Worm (Caenorhabditis elegans) whole organism, early embryonic: ENCODE measurements around the gene gly-12.

Source experiments
- B0310.2 ChIP-seq: sonication (generic microtip); optimal IDR thresholded peaks from 2 replicates; lab custom pipeline; 2016; ENCODE audit warnings: mild to moderate bottlenecking, missing genetic modification characterization, missing compliant biosample characterization
- F13C5.2 ChIP-seq: sonication (generic microtip); optimal IDR thresholded peaks from 2 replicates; lab custom pipeline; 2017; ENCODE audit warnings: mild to moderate bottlenecking, missing genetic modification characterization, inconsistent platforms, missing compliant biosample characterization
- aly-1 ChIP-seq: sonication (generic microtip); optimal IDR thresholded peaks from 2 replicates; lab custom pipeline; 2016; ENCODE audit warnings: missing genetic modification characterization, missing compliant biosample characterization
- ama-1 ChIP-seq: fragments of 150-350 bp; optimal IDR thresholded peaks from 2 replicates; lab custom pipeline; 2014
- ceh-13 ChIP-seq: fragments of 200-800 bp; sonication (Bioruptor generic); optimal IDR thresholded peaks from 2 replicates; lab custom pipeline; 2018; ENCODE audit warnings: mild to moderate bottlenecking, missing genetic modification characterization, missing compliant biosample characterization
- ceh-36 ChIP-seq: sonication (generic microtip); optimal IDR thresholded peaks from 2 replicates; lab custom pipeline; 2016; ENCODE audit warnings: missing genetic modification characterization, inconsistent platforms, missing compliant biosample characterization
- ets-7 ChIP-seq: sonication (generic microtip); optimal IDR thresholded peaks from 2 replicates; lab custom pipeline; 2016; ENCODE audit warnings: missing genotype, missing genetic modification characterization, missing compliant biosample characterization
- flt-1 ChIP-seq: fragments of 200-800 bp; sonication (Bioruptor generic); IDR thresholded peaks from 2 replicates; pipeline ENCODE4 v1.3.6; 2022; ENCODE audit warnings: missing genetic modification characterization, missing compliant biosample characterization
- hmbx-1 ChIP-seq: sonication (generic microtip); optimal IDR thresholded peaks from 2 replicates; lab custom pipeline; 2016; ENCODE audit warnings: mild to moderate bottlenecking, missing genetic modification characterization, missing compliant biosample characterization
- hmg-4 ChIP-seq: fragments of 200-800 bp; sonication (Bioruptor generic); optimal IDR thresholded peaks from 2 replicates; lab custom pipeline; 2018; ENCODE audit warnings: mild to moderate bottlenecking, missing genetic modification characterization, missing compliant biosample characterization
- hnd-1 ChIP-seq: sonication (generic microtip); optimal IDR thresholded peaks from 2 replicates; lab custom pipeline; 2016; ENCODE audit warnings: missing genetic modification characterization, missing compliant biosample characterization
- pes-1 ChIP-seq: fragments of 200-800 bp; sonication (Bioruptor generic); IDR thresholded peaks from 2 replicates; pipeline ENCODE4 v1.3.6; 2022; ENCODE audit warnings: missing genetic modification reagents, missing genetic modification characterization, missing compliant biosample characterization
- scrt-1 ChIP-seq: fragments of 200-800 bp; sonication (Bioruptor generic); IDR thresholded peaks from 2 replicates; pipeline ENCODE4 v1.3.6; 2022; ENCODE audit warnings: missing genetic modification characterization, missing compliant biosample characterization
- sea-1 ChIP-seq: fragments of 200-800 bp; sonication (Bioruptor generic); conservative IDR thresholded peaks from 2 replicates; pipeline ENCODE4 v1.3.6; 2022; ENCODE audit warnings: missing genetic modification characterization, missing compliant biosample characterization
- tbx-11 ChIP-seq: fragments of 200-800 bp; sonication (Bioruptor generic); IDR thresholded peaks from 2 replicates; pipeline ENCODE4 v1.3.6; 2022; ENCODE audit warnings: missing genetic modification characterization, missing compliant biosample characterization
- tbx-37 ChIP-seq: fragments of 200-800 bp; sonication (Bioruptor generic); conservative IDR thresholded peaks from 2 replicates; pipeline ENCODE4 v1.3.6; 2022; ENCODE audit warnings: missing genetic modification reagents, missing genetic modification characterization, missing compliant biosample characterization
- tra-4 ChIP-seq: sonication (generic microtip); optimal IDR thresholded peaks from 2 replicates; lab custom pipeline; 2017; ENCODE audit warnings: missing genetic modification characterization, missing compliant biosample characterization

gly-12 gene

DNA sequence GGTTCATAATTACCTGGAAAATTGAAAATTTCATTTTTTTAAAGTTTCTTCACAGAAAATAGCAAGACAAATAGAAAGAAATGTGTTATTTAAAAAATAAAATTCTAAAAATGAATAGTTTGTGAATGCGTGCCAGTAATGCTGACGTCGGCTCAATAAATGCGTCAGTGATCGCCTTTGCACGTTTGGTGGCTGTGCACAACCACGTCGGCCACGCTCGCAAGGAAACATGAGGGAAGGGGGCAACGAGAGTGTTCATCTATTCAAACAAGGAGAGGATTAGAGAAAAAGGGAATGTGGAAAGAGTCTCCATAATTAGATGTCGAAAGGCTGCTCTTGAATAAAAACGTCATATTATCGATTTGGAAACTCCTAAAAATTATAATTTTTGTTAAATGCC lies 15.3 kb downstream of the gly-12 start, which contains the start of gene uggt-1:
TSS of gene uggt-1 (minus strand) at position 13 of the 400 bp plus-strand sequence.
- TF ChIP-seq flt-1: peak; percentile 26; the same call in 1 of the 2 replicates
- peak; percentile 71 for TF ChIP-seq sea-1 (GFP tag; lab: Robert Waterston, UW)
- TF ChIP-seq B0310.2 (tag; lab: Kevin White, UChicago): no peak
- TF ChIP-seq ceh-13 (GFP tag; lab: Kevin White, UChicago): no peak
- TF ChIP-seq tbx-37 (GFP tag; lab: Robert Waterston, UW): no peak
- TF ChIP-seq hmg-4: peak; percentile 83
- no peak for TF ChIP-seq ama-1
- TF ChIP-seq F13C5.2 (tag; lab: Kevin White, UChicago): peak; percentile 85
- TF ChIP-seq ceh-36 (tag; lab: Kevin White, UChicago): peak; percentile 64
- no peak for TF ChIP-seq pes-1
- TF ChIP-seq tra-4 (tag; lab: Kevin White, UChicago): no peak

DNA sequence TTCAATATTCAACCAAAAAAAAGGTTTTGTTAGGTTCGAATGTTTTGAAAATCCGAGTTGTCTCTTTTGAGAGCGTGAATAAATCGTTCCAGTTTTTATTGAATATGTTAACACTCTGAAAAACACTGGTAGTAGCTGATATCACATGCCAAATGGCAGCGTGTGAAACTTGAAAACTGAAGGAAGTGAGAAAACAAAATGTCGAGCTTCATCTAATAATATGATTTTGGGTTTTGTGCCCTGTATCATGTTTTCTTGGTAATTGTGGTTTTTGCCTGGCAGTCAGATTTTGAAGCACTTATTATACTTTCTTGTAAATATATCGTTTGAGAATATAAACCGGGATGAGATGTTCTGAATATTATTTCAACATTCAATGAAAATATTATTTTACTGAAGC lies 17.1 kb downstream of the gly-12 start, which contains the start of gene F48E3.6:
TSS of gene F48E3.6 (minus strand) at position 101 of the 400 bp plus-strand sequence.
- TF ChIP-seq flt-1 (no peak), pes-1 (no peak), tbx-11 (GFP tag; lab: Robert Waterston, UW) (no peak), B0310.2 (tag; lab: Kevin White, UChicago) (no peak), F13C5.2 (tag; lab: Kevin White, UChicago) (no peak), tra-4 (tag; lab: Kevin White, UChicago) (no peak), hnd-1 (tag; lab: Kevin White, UChicago) (no peak), sea-1 (GFP tag; lab: Robert Waterston, UW) (no peak), ets-7 (tag; lab: Kevin White, UChicago) (no peak), hmg-4 (no peak)

DNA sequence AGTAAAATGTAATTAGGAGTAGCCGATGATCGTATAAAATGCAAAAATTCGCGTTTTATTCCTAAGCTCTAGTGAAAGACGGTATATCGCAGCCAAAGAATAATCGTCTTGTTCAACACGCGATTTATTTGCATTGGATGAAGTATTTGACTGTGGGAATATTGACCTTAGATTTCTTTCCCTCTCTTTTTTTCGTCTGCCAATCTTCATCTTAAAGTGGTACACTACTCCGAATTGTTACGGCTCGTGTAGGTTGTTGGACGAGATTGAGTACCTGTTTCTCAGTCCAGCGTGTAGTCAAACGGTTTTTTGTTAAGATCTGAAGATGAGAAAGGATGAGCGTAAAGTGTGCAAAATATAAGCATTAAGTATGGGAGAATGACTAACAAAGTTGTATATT lies 20.9 kb downstream of the gly-12 start, which contains the start of gene lgc-11:
TSS of gene lgc-11 (minus strand) at position 101 of the 400 bp plus-strand sequence.
- TF ChIP-seq ama-1 (no peak), ets-7 (tag; lab: Kevin White, UChicago) (no peak), sea-1 (GFP tag; lab: Robert Waterston, UW) (no peak), tra-4 (tag; lab: Kevin White, UChicago) (no peak), scrt-1 (no peak), pes-1 (no peak), F13C5.2 (tag; lab: Kevin White, UChicago) (no peak), tbx-11 (GFP tag; lab: Robert Waterston, UW) (no peak), aly-1 (tag; lab: Kevin White, UChicago) (no peak), flt-1 (no peak), tbx-37 (GFP tag; lab: Robert Waterston, UW) (no peak), hmbx-1 (tag; lab: Kevin White, UChicago) (no peak), hmg-4 (no peak), hnd-1 (tag; lab: Kevin White, UChicago) (no peak), ceh-36 (tag; lab: Kevin White, UChicago) (no peak), ceh-13 (GFP tag; lab: Kevin White, UChicago) (no peak), B0310.2 (tag; lab: Kevin White, UChicago) (no peak)

DNA sequence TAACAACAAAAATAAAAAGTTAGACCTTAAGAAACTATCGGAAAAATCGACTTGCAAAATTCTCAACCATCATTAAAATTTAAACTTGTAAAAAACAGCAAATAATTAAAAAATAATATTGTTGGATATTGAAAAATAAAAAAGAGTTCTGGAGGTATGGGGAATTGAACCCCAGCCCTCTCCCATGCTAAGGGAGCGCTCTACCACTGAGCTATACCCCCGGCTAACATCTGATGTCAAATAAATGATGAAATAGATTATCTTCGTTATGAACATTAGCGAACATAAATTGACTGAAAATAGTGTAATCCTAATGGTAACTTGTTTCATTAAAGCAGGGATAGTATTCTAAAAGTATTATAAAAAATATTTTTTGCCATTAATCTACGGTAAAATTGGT lies 21.5 kb downstream of the gly-12 start:
- 0 out of 2 replicates have a peak, but pooled peaks have one; percentile 39 for TF ChIP-seq flt-1
- no peak for TF ChIP-seq F13C5.2 (tag; lab: Kevin White, UChicago)
- no peak for TF ChIP-seq ceh-36 (tag; lab: Kevin White, UChicago)
- no peak for TF ChIP-seq hmg-4
- no peak for TF ChIP-seq sea-1 (GFP tag; lab: Robert Waterston, UW)
- no peak for TF ChIP-seq hmbx-1 (tag; lab: Kevin White, UChicago)

ce11 chrX:7512714-7513113 lies 27.1 kb downstream of the gly-12 start:
- TF ChIP-seq pes-1: no peak

- TF ChIP-seq hmg-4 (no peak), ceh-36 (tag; lab: Kevin White, UChicago) (no peak), pes-1 (no peak), F13C5.2 (tag; lab: Kevin White, UChicago) (no peak), hmbx-1 (tag; lab: Kevin White, UChicago) (no peak), ama-1 (no peak), scrt-1 (no peak)
Observed at ce11 chrX:7519569-7519968, 33.9 kb downstream of the gly-12 start, which contains the start of gene chts-1. Gene chts-1 (minus strand): TSS chrX:7519669.

- TF ChIP-seq scrt-1: 0 out of 2 replicates have a peak, but pooled peaks have one; percentile 40
- TF ChIP-seq tbx-37 (GFP tag; lab: Robert Waterston, UW): no peak
- TF ChIP-seq hmbx-1 (tag; lab: Kevin White, UChicago): no peak
- no peak for TF ChIP-seq ama-1
- TF ChIP-seq ceh-13 (GFP tag; lab: Kevin White, UChicago): no peak
Observed at ce11 chrX:7522595-7522994, 36.9 kb downstream of the gly-12 start.

DNA sequence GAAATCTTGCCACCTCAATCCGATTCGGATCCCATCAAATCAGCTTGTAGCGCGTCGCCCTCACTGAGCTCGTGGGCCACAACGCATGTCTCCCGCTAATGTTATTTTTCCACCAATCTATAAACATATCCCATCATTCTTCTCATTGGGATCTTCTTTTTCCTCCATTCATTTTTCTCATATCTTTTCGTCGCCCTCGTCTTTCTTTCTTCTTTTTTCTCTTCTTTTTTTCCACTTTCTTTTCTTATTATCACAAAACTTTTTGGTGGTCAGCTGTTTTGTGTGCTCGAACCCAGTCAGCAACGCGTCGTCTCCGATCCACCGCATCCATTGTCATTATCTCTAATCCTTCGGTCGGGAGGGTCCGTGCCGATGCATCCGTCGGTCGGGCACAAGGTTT lies 38.1 kb downstream of the gly-12 start:
- TF ChIP-seq hmg-4: no peak
- no peak for TF ChIP-seq ceh-13 (GFP tag; lab: Kevin White, UChicago)
- TF ChIP-seq scrt-1: no peak
- no peak for TF ChIP-seq B0310.2 (tag; lab: Kevin White, UChicago)
- no peak for TF ChIP-seq tbx-11 (GFP tag; lab: Robert Waterston, UW)
- TF ChIP-seq pes-1: no peak
- TF ChIP-seq ets-7 (tag; lab: Kevin White, UChicago): no peak
- no peak for TF ChIP-seq aly-1 (tag; lab: Kevin White, UChicago)
- TF ChIP-seq tra-4 (tag; lab: Kevin White, UChicago): no peak
- TF ChIP-seq sea-1 (GFP tag; lab: Robert Waterston, UW): no peak
- TF ChIP-seq ceh-36 (tag; lab: Kevin White, UChicago): no peak
- no peak for TF ChIP-seq hnd-1 (tag; lab: Kevin White, UChicago)
- TF ChIP-seq tbx-37 (GFP tag; lab: Robert Waterston, UW): no peak
- no peak for TF ChIP-seq hmbx-1 (tag; lab: Kevin White, UChicago)
